Worm (Caenorhabditis elegans) whole organism, L4/young adult: ENCODE measurements around the gene his-59.

ENCODE experiments used
- W03F9.2 ChIP-seq: fragments of 150-350 bp; optimal IDR thresholded peaks from 2 replicates; lab custom pipeline; 2014; ENCODE audit warnings: missing biosample characterization, missing genetic modification characterization
- dao-5 ChIP-seq: sonication (generic microtip); optimal IDR thresholded peaks from 2 replicates; lab custom pipeline; 2016; ENCODE audit warnings: missing genotype, missing genetic modification characterization, moderate library complexity, missing compliant biosample characterization
- him-1 ChIP-seq: sonication (generic microtip); optimal IDR thresholded peaks from 2 replicates; lab custom pipeline; 2016; ENCODE audit warnings: missing genotype, missing genetic modification reagents, missing genetic modification characterization, missing compliant biosample characterization

ce11 chrIV:7499302-7499701, 11.3 kb downstream of the his-59 start:
- TF ChIP-seq him-1 (tag; lab: Kevin White, UChicago) (no peak), W03F9.2 (no peak), dao-5 (tag; lab: Kevin White, UChicago) (no peak)
